Fruit fly (Drosophila melanogaster) whole organism, embryonic: Measurements from ENCODE around the gene cmb.

ENCODE experiments used
- CG10267 ChIP-seq: fragments of 200-800 bp; sonication (Bioruptor generic); optimal IDR thresholded peaks from 2 replicates; lab custom pipeline; 2018; ENCODE audit warnings: missing biosample characterization, mild to moderate bottlenecking, missing genetic modification characterization, moderate library complexity
- CG10979 ChIP-seq: fragments of 200-800 bp; sonication (Bioruptor generic); optimal IDR thresholded peaks from 2 replicates; lab custom pipeline; 2018; ENCODE audit warnings: missing biosample characterization, mild to moderate bottlenecking, missing genetic modification characterization, moderate library complexity
- CG11247 ChIP-seq: fragments of 200-800 bp; sonication (Bioruptor generic); IDR thresholded peaks from 2 replicates; pipeline ENCODE4 v1.3.6; 2022; ENCODE audit warnings: missing biosample characterization, missing genetic modification characterization
- CG11456 ChIP-seq: fragments of 200-800 bp; sonication (Bioruptor generic); IDR thresholded peaks from 3 replicates; pipeline ENCODE4 v1.3.6; 2022; ENCODE audit warnings: missing biosample characterization, missing genetic modification characterization
- CG11560 ChIP-seq: fragments of 200-800 bp; sonication (Bioruptor generic); IDR thresholded peaks from 3 replicates; pipeline ENCODE4 v1.3.6; 2022; ENCODE audit warnings: missing biosample characterization, missing genetic modification characterization
- CG12744 ChIP-seq: fragments of 200-800 bp; sonication (Bioruptor generic); optimal IDR thresholded peaks from 2 replicates; lab custom pipeline; 2016; ENCODE audit warnings: missing biosample characterization, missing genetic modification characterization
- CG12942 ChIP-seq: fragments of 200-800 bp; sonication (Bioruptor generic); optimal IDR thresholded peaks from 3 replicates; lab custom pipeline; 2016; ENCODE audit warnings: missing biosample characterization, missing genetic modification characterization
- CG14860 ChIP-seq: fragments of 200-800 bp; sonication (Bioruptor generic); IDR thresholded peaks from 3 replicates; pipeline ENCODE4 v1.3.6; 2022; ENCODE audit warnings: missing biosample characterization, missing genetic modification characterization; ENCODE audit not compliant: partially characterized antibody
- CG14965 ChIP-seq: fragments of 200-800 bp; sonication (Bioruptor generic); optimal IDR thresholded peaks from 2 replicates; lab custom pipeline; 2016; ENCODE audit warnings: missing biosample characterization, missing genetic modification characterization, borderline replicate concordance
- CG16779 ChIP-seq: fragments of 200-800 bp; sonication (Bioruptor generic); IDR thresholded peaks from 2 replicates; pipeline ENCODE4 v1.3.6; 2022; ENCODE audit warnings: missing biosample characterization, missing genetic modification characterization
- CG17359 ChIP-seq: fragments of 200-800 bp; sonication (Bioruptor generic); optimal IDR thresholded peaks from 3 replicates; lab custom pipeline; 2018; ENCODE audit warnings: missing biosample characterization, mild to moderate bottlenecking, missing genetic modification characterization, moderate library complexity
- CG18011 ChIP-seq: fragments of 200-800 bp; sonication (Bioruptor generic); optimal IDR thresholded peaks from 2 replicates; lab custom pipeline; 2017; ENCODE audit warnings: missing biosample characterization, missing genetic modification characterization, mild to moderate bottlenecking, moderate library complexity, missing genotype
- CG18476 ChIP-seq: fragments of 200-800 bp; sonication (Bioruptor generic); optimal IDR thresholded peaks from 2 replicates; lab custom pipeline; 2016; ENCODE audit warnings: missing biosample characterization, mild to moderate bottlenecking, missing genetic modification characterization
- CG2678 ChIP-seq: fragments of 200-800 bp; sonication (Bioruptor generic); optimal IDR thresholded peaks from 3 replicates; lab custom pipeline; 2019; ENCODE audit warnings: missing biosample characterization, mild to moderate bottlenecking, missing genetic modification characterization, moderate library complexity
- CG4360 ChIP-seq: fragments of 200-800 bp; sonication (Bioruptor generic); IDR thresholded peaks from 2 replicates; pipeline ENCODE4 v1.3.6; 2022; ENCODE audit warnings: missing biosample characterization, missing genetic modification characterization
- CG4424 ChIP-seq: fragments of 200-800 bp; sonication (Bioruptor generic); optimal IDR thresholded peaks from 3 replicates; lab custom pipeline; 2016; ENCODE audit warnings: missing biosample characterization, missing genetic modification characterization
- CG5180 ChIP-seq: fragments of 200-800 bp; sonication (Bioruptor generic); optimal IDR thresholded peaks from 3 replicates; lab custom pipeline; 2017; ENCODE audit warnings: missing biosample characterization, missing genetic modification characterization, mild to moderate bottlenecking, moderate library complexity, missing genetic modification reagents
- CG5245 ChIP-seq: fragments of 200-800 bp; sonication (Bioruptor generic); optimal IDR thresholded peaks from 3 replicates; lab custom pipeline; 2016; ENCODE audit warnings: missing biosample characterization, missing genetic modification characterization
- CG6272 ChIP-seq: fragments of 200-800 bp; sonication (Bioruptor generic); IDR thresholded peaks from 2 replicates; pipeline ENCODE4 v1.3.6; 2022; ENCODE audit warnings: missing biosample characterization, missing genetic modification characterization
- CG7357 ChIP-seq: fragments of 200-800 bp; sonication (Bioruptor generic); IDR thresholded peaks from 3 replicates; pipeline ENCODE4 v1.3.6; 2022; ENCODE audit warnings: missing biosample characterization, missing genetic modification characterization
- CG7839 ChIP-seq: fragments of 200-800 bp; sonication (Bioruptor generic); optimal IDR thresholded peaks from 3 replicates; lab custom pipeline; 2018; ENCODE audit warnings: missing biosample characterization, mild to moderate bottlenecking, missing genetic modification characterization, moderate library complexity
- CG7963 ChIP-seq: fragments of 200-800 bp; sonication (Bioruptor generic); IDR thresholded peaks from 3 replicates; pipeline ENCODE4 v1.3.6; 2022; ENCODE audit warnings: missing biosample characterization, missing genetic modification characterization; ENCODE audit not compliant: partially characterized antibody
- CG8765 ChIP-seq: fragments of 200-800 bp; sonication (Bioruptor generic); IDR thresholded peaks from 2 replicates; pipeline ENCODE4 v1.3.6; 2022; ENCODE audit warnings: missing biosample characterization, missing genetic modification characterization
- CG9932 ChIP-seq: fragments of 200-800 bp; sonication (Bioruptor generic); IDR thresholded peaks from 2 replicates; pipeline ENCODE4 v1.3.6; 2022; ENCODE audit warnings: missing biosample characterization, missing genetic modification characterization
- Drgx ChIP-seq: fragments of 200-800 bp; sonication (Bioruptor generic); IDR thresholded peaks from 2 replicates; pipeline ENCODE4 v1.3.6; 2022; ENCODE audit warnings: missing biosample characterization, missing genetic modification characterization
- Gsc ChIP-seq: fragments of 200-800 bp; sonication (Bioruptor generic); IDR thresholded peaks from 2 replicates; pipeline ENCODE4 v1.3.6; 2022; ENCODE audit warnings: missing biosample characterization, missing genetic modification characterization
- HLH4C ChIP-seq: fragments of 200-800 bp; sonication (Bioruptor generic); IDR thresholded peaks from 3 replicates; pipeline ENCODE4 v1.3.6; 2022; ENCODE audit warnings: missing biosample characterization, missing genetic modification characterization; ENCODE audit not compliant: partially characterized antibody
- Hand ChIP-seq: fragments of 200-800 bp; sonication (Bioruptor generic); optimal IDR thresholded peaks from 2 replicates; lab custom pipeline; 2017; ENCODE audit warnings: mild to moderate bottlenecking, missing biosample characterization, missing genetic modification reagents, missing genetic modification characterization
- Hmx ChIP-seq: fragments of 200-800 bp; sonication (Bioruptor generic); optimal IDR thresholded peaks from 2 replicates; lab custom pipeline; 2016; ENCODE audit warnings: missing biosample characterization, missing genetic modification characterization
- Nf-YB ChIP-seq: fragments of 200-800 bp; sonication (Bioruptor generic); optimal IDR thresholded peaks from 3 replicates; lab custom pipeline; 2019; ENCODE audit warnings: missing biosample characterization, mild to moderate bottlenecking, missing genetic modification characterization, moderate library complexity
- Ravus ChIP-seq: fragments of 200-800 bp; sonication (Bioruptor generic); IDR thresholded peaks from 2 replicates; pipeline ENCODE4 v1.3.6; 2022; ENCODE audit warnings: missing biosample characterization, missing genetic modification characterization
- Xrp1 ChIP-seq: fragments of 200-800 bp; sonication (Bioruptor generic); IDR thresholded peaks from 2 replicates; pipeline ENCODE4 v1.3.6; 2022; ENCODE audit warnings: missing biosample characterization, missing genetic modification characterization
- al ChIP-seq: fragments of 200-800 bp; sonication (Bioruptor generic); IDR thresholded peaks from 2 replicates; pipeline ENCODE4 v1.3.6; 2022; ENCODE audit warnings: missing biosample characterization, missing genetic modification characterization
- cwo ChIP-seq: fragments of 200-800 bp; sonication (Bioruptor generic); optimal IDR thresholded peaks from 3 replicates; lab custom pipeline; 2017; ENCODE audit warnings: missing biosample characterization, missing genetic modification characterization, mild to moderate bottlenecking, moderate library complexity, missing genetic modification reagents
- en ChIP-seq: fragments of 200-800 bp; sonication (Bioruptor generic); optimal IDR thresholded peaks from 2 replicates; lab custom pipeline; 2016; ENCODE audit warnings: missing biosample characterization, missing genetic modification characterization
- fd102C ChIP-seq: fragments of 200-800 bp; sonication (Bioruptor generic); optimal IDR thresholded peaks from 2 replicates; lab custom pipeline; 2018; ENCODE audit warnings: missing biosample characterization, mild to moderate bottlenecking, missing genetic modification characterization, moderate library complexity
- fd3F ChIP-seq: fragments of 200-800 bp; sonication (Bioruptor generic); optimal IDR thresholded peaks from 2 replicates; lab custom pipeline; 2018; ENCODE audit warnings: missing biosample characterization, mild to moderate bottlenecking, missing genetic modification characterization, moderate library complexity
- gce ChIP-seq: fragments of 200-800 bp; sonication (Bioruptor generic); IDR thresholded peaks from 3 replicates; pipeline ENCODE4 v1.3.6; 2022; ENCODE audit warnings: missing biosample characterization, missing genetic modification characterization
- gfzf ChIP-seq: fragments of 200-800 bp; sonication (Bioruptor generic); optimal IDR thresholded peaks from 2 replicates; lab custom pipeline; 2016; ENCODE audit warnings: missing biosample characterization, mild to moderate bottlenecking, missing genetic modification characterization, moderate library complexity
- ham ChIP-seq: fragments of 200-800 bp; sonication (Bioruptor generic); IDR thresholded peaks from 2 replicates; pipeline ENCODE4 v1.3.6; 2022; ENCODE audit warnings: missing biosample characterization, missing genetic modification characterization
- klu ChIP-seq: fragments of 200-800 bp; sonication (Bioruptor generic); IDR thresholded peaks from 2 replicates; pipeline ENCODE4 v1.3.6; 2022; ENCODE audit warnings: missing biosample characterization, missing genetic modification characterization
- mld ChIP-seq: fragments of 200-800 bp; sonication (Bioruptor generic); IDR thresholded peaks from 3 replicates; pipeline ENCODE4 v1.3.6; 2022; ENCODE audit warnings: missing biosample characterization, missing genetic modification characterization; ENCODE audit not compliant: partially characterized antibody
- run ChIP-seq: fragments of 200-800 bp; sonication (Bioruptor generic); optimal IDR thresholded peaks from 3 replicates; lab custom pipeline; 2018; ENCODE audit warnings: missing biosample characterization, mild to moderate bottlenecking, missing genetic modification characterization
- salm ChIP-seq: fragments of 200-800 bp; sonication (Bioruptor generic); optimal IDR thresholded peaks from 2 replicates; lab custom pipeline; 2018; ENCODE audit warnings: missing biosample characterization, mild to moderate bottlenecking, missing genetic modification characterization
- sd ChIP-seq: fragments of 200-800 bp; sonication (Bioruptor generic); optimal IDR thresholded peaks from 3 replicates; lab custom pipeline; 2018; ENCODE audit warnings: missing biosample characterization, mild to moderate bottlenecking, missing genetic modification characterization, moderate library complexity
- sob ChIP-seq: fragments of 200-800 bp; sonication (Bioruptor generic); IDR thresholded peaks from 2 replicates; pipeline ENCODE4 v1.3.6; 2022; ENCODE audit warnings: missing biosample characterization, missing genetic modification characterization
- sr ChIP-seq: fragments of 200-800 bp; sonication (Bioruptor generic); IDR thresholded peaks from 3 replicates; pipeline ENCODE4 v1.3.6; 2022; ENCODE audit warnings: missing biosample characterization, missing genetic modification characterization
- wor ChIP-seq: fragments of 200-800 bp; sonication (Bioruptor generic); IDR thresholded peaks from 2 replicates; pipeline ENCODE4 v1.3.6; 2022; ENCODE audit warnings: missing biosample characterization, missing genetic modification characterization

cmb gene

DNA sequence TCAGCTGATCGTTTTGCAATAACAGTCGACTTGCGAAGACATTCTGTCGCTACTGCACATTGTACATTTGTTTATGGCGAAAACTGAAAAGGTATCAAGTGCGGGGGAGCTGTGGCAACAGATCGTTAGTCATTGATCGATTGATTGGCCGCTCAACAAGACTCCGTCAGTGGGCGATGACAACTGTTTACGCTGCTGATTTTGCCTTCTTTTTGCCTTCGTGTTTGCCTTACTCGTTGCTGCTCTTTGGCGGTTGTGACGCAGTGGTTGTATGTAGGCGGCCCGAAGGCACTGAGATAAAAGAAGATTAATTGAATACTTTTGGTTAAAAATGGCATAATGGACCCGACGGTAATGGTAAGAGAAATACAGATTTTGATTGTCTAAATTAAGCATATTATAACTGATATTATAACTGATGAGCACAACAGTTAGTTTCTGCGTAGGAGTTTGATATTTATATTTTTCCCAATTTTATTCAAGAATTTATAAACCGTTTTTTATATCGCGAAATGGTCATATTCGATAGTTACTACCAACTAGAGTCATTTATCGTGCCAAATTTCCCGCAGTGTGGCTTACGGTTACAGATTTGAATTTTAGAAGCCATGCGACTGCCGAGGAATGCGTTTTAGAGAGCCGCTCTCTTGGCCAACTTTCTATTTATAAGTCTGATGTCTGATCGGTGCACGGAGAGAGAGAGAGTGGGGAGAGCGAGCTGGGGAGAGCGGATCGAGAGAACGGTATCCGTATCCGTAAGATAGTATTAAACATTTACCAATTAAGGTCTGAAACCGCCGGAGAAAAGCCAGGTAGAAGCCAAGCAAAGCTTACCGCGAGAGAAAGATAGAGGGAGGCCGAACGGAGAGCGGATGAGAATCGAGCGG, 34.4 kb downstream of the cmb start (continued):
- TF ChIP-seq CG18476 (GFP tag; lab: Kevin White, UChicago) (peak; percentile 80), CG9932 (GFP tag; lab: Robert Waterston, UW) (peak; percentile 84), sr (peak; percentile 85), al (GFP tag; lab: Robert Waterston, UW) (peak; percentile 88), CG11456 (GFP tag; lab: Robert Waterston, UW) (peak; percentile 70; the same call in 2 of the 3 replicates), HLH4C (GFP tag; lab: Robert Waterston, UW) (no peak), CG7839 (tag; lab: Kevin White, UChicago) (peak; percentile 93), Drgx (GFP tag; lab: Robert Waterston, UW) (peak; percentile 95), fd3F (GFP tag; lab: Kevin White, UChicago) (peak; percentile 80), CG11560 (peak; percentile 66), CG5180 (GFP tag; lab: Kevin White, UChicago) (peak; percentile 85), CG10267 (peak; percentile 84), CG12744 (GFP tag; lab: Kevin White, UChicago) (peak; percentile 48), CG14860 (no peak), fd102C (no peak), sob (GFP tag; lab: Robert Waterston, UW) (peak; percentile 88), CG10979 (tag; lab: Kevin White, UChicago) (peak; percentile 93), CG4424 (GFP tag; lab: Kevin White, UChicago) (peak; percentile 91), CG7963 (GFP tag; lab: Robert Waterston, UW) (no peak), CG5245 (GFP tag; lab: Kevin White, UChicago) (peak; percentile 78), CG2678 (tag; lab: Kevin White, UChicago) (peak; percentile 96), cwo (peak; percentile 88), Ravus (GFP tag; lab: Robert Waterston, UW) (peak; percentile 45), run (peak; percentile 81), CG7357 (peak; percentile 78; the same call in 2 of the 3 replicates), CG11247 (peak; percentile 67), CG6272 (GFP tag; lab: Robert Waterston, UW) (peak; percentile 64), sd (tag; lab: Kevin White, UChicago) (peak; percentile 99), klu (GFP tag; lab: Robert Waterston, UW) (peak; percentile 83), Gsc (peak; percentile 56; the same call in 1 of the 2 replicates), ham (GFP tag; lab: Robert Waterston, UW) (0 out of 2 replicates have a peak, but pooled peaks have one; percentile 6), en (GFP tag; lab: Kevin White, UChicago) (no peak), CG14965 (GFP tag; lab: Kevin White, UChicago) (no peak), CG17359 (tag; lab: Kevin White, UChicago) (peak; percentile 91), salm (tag; lab: Kevin White, UChicago) (peak; percentile 77), CG16779 (GFP tag; lab: Robert Waterston, UW) (0 out of 2 replicates have a peak, but pooled peaks have one; percentile 17), CG4360 (GFP tag; lab: Robert Waterston, UW) (no peak; the same call in 1 of the 2 replicates), CG12942 (GFP tag; lab: Kevin White, UChicago) (peak; percentile 81), gce (GFP tag; lab: Robert Waterston, UW) (peak; percentile 77), Hand (GFP tag; lab: Kevin White, UChicago) (peak; percentile 66), mld (GFP tag; lab: Robert Waterston, UW) (no peak), Nf-YB (peak; percentile 71), wor (GFP tag; lab: Robert Waterston, UW) (peak; percentile 87), Xrp1 (peak; percentile 85), gfzf (GFP tag; lab: Kevin White, UChicago) (no peak), Hmx (GFP tag; lab: Kevin White, UChicago) (peak; percentile 83), CG18011 (peak; percentile 78), CG8765 (GFP tag; lab: Robert Waterston, UW) (no peak)
